Worm (Caenorhabditis elegans): Measurements from ENCODE around the gene rpn-12.

rpn-12 gene

ce11 chrII:11619895-11620439 lies 33.0 kb upstream of the rpn-12 start:
- no peak for TF ChIP-seq F33H1.4 (GFP tag; IDR thresholded peaks at IDR 0.05)
- TF ChIP-seq K12H6.12 (tag; optimal IDR thresholded peaks at IDR 0.05) = peak; percentile 91
- TF ChIP-seq rpc-1 (optimal IDR thresholded peaks at IDR 0.05) = no peak
- TF ChIP-seq rpc-1 (tag; optimal IDR thresholded peaks at IDR 0.05) = no peak
- TF ChIP-seq tlf-1 (GFP tag; optimal IDR thresholded peaks at IDR 0.05) = no peak
- TF ChIP-seq snpc-4 (GFP tag; optimal IDR thresholded peaks at IDR 0.05) = no peak
- TF ChIP-seq snpc-4 (tag; optimal IDR thresholded peaks at IDR 0.05) = peak in 3 of 4 experiments; percentile 28 to 67 (median 58)
- TF ChIP-seq lin-26 (GFP tag; IDR thresholded peaks at IDR 0.05) = no peak
- TF ChIP-seq sea-2 (GFP tag; IDR thresholded peaks at IDR 0.05) = no peak
- no peak for TF ChIP-seq akir-1 (GFP tag; optimal IDR thresholded peaks at IDR 0.05)
- no peak for TF ChIP-seq him-1 (tag; optimal IDR thresholded peaks at IDR 0.05)
- peak in 1 of 3 experiments; percentile 36 for TF ChIP-seq lin-35 (GFP tag; optimal IDR thresholded peaks at IDR 0.05)
- TF ChIP-seq lin-54 (GFP tag; optimal IDR thresholded peaks at IDR 0.05) = peak; percentile 49
- TF ChIP-seq tbp1 (GFP tag; optimal IDR thresholded peaks at IDR 0.05) = peak; percentile 39
- no peak for TF ChIP-seq F57A8.1 (GFP tag; optimal IDR thresholded peaks at IDR 0.05)
- TF ChIP-seq C06A6.2 (GFP tag; conservative IDR thresholded peaks at IDR 0.05) = no peak
- no peak for TF ChIP-seq tbx-9 (tag; optimal IDR thresholded peaks at IDR 0.05; ENCODE audit: borderline replicate concordance)
- no peak for TF ChIP-seq attf-6 (GFP tag; IDR thresholded peaks at IDR 0.05)
- TF ChIP-seq mxl-1 (tag; optimal IDR thresholded peaks at IDR 0.05) = peak; percentile 8
- TF ChIP-seq nhr-90 (tag; optimal IDR thresholded peaks at IDR 0.05) = peak; percentile 68
- no peak for TF ChIP-seq unc-62 (GFP tag; optimal IDR thresholded peaks at IDR 0.05)
- peak; percentile 50 for TF ChIP-seq die-1 (tag; optimal IDR thresholded peaks at IDR 0.05)
- no peak for TF ChIP-seq D2030.7 (GFP tag; IDR thresholded peaks at IDR 0.05)
- no peak for TF ChIP-seq hlh-26 (GFP tag; conservative IDR thresholded peaks at IDR 0.05)
- TF ChIP-seq rcor-1 (GFP tag; IDR thresholded peaks at IDR 0.05) = no peak
- TF ChIP-seq ztf-25 (GFP tag; IDR thresholded peaks at IDR 0.05) = no peak
- no peak for TF ChIP-seq snpc-1.1 (tag; optimal IDR thresholded peaks at IDR 0.05; ENCODE audit: insufficient read depth)
- no peak for TF ChIP-seq nfya-1 (tag; optimal IDR thresholded peaks at IDR 0.05; ENCODE audit: borderline replicate concordance, insufficient read depth)
- TF ChIP-seq efl-1 (GFP tag; optimal IDR thresholded peaks at IDR 0.05) = no peak
- TF ChIP-seq atf-7 (tag; optimal IDR thresholded peaks at IDR 0.05) = peak; percentile 90
- peak; percentile 88 for TF ChIP-seq ztf-26 (tag; optimal IDR thresholded peaks at IDR 0.05)
- TF ChIP-seq ztf-18 (tag; optimal IDR thresholded peaks at IDR 0.05) = peak; percentile 55
- peak; percentile 85 for TF ChIP-seq B0336.3 (GFP tag; IDR thresholded peaks at IDR 0.05)
- peak; percentile 73 for TF ChIP-seq mcd-1 (GFP tag; IDR thresholded peaks at IDR 0.05)
- peak; percentile 31 for TF ChIP-seq F52B5.7 (tag; optimal IDR thresholded peaks at IDR 0.05)
- TF ChIP-seq cebp-2 (GFP tag; IDR thresholded peaks at IDR 0.05) = no peak
- no peak for TF ChIP-seq lsl-1 (GFP tag; optimal IDR thresholded peaks at IDR 0.05)
- TF ChIP-seq egl-18 (GFP tag; IDR thresholded peaks at IDR 0.05) = peak; percentile 80
- 0 out of 2 replicates have a peak, but pooled peaks have one; percentile 53 for TF ChIP-seq bed-2 (GFP tag; IDR thresholded peaks at IDR 0.05)
- TF ChIP-seq zfh-2 (GFP tag; conservative IDR thresholded peaks at IDR 0.05) = peak; percentile 100
- no peak for TF ChIP-seq ztf-28 (GFP tag; IDR thresholded peaks at IDR 0.05)
- TF ChIP-seq madf-8 (GFP tag; conservative IDR thresholded peaks at IDR 0.05) = no peak
- TF ChIP-seq ceh-79 (tag; optimal IDR thresholded peaks at IDR 0.05) = no peak
- peak; percentile 87 for TF ChIP-seq K11D2.4 (GFP tag; IDR thresholded peaks at IDR 0.05)
- no peak for TF ChIP-seq ceh-91 (GFP tag; IDR thresholded peaks at IDR 0.05)
- no peak for TF ChIP-seq lir-1 (GFP tag; conservative IDR thresholded peaks at IDR 0.05)
- peak; percentile 79 for TF ChIP-seq nfyb-1 (GFP tag; IDR thresholded peaks at IDR 0.05)
- TF ChIP-seq hsf-1 (GFP tag; IDR thresholded peaks at IDR 0.05) = no peak
- peak; percentile 76 for TF ChIP-seq B0035.1 (tag; optimal IDR thresholded peaks at IDR 0.05)

Data from whole organism, young adult.